Worm (Caenorhabditis elegans) whole organism, mixed stage, embryonic: ENCODE measurements around the gene F54E7.9.

Experiments
- M03D4.4 ChIP-seq: sonication (generic microtip); optimal IDR thresholded peaks from 2 replicates; lab custom pipeline; 2017; ENCODE audit warnings: mild to moderate bottlenecking, missing genetic modification characterization, missing compliant biosample characterization
- bed-3 ChIP-seq: fragments of 200-800 bp; sonication (Bioruptor generic); optimal IDR thresholded peaks from 3 replicates; lab custom pipeline; 2018; ENCODE audit warnings: mild to moderate bottlenecking, missing genetic modification characterization, moderate library complexity, missing compliant biosample characterization
- blmp-1 ChIP-seq: fragments of 150-350 bp; optimal IDR thresholded peaks from 2 replicates; lab custom pipeline; 2014; ENCODE audit warnings: missing biosample characterization, missing genetic modification characterization
- ceh-43 ChIP-seq: fragments of 200-800 bp; sonication (Bioruptor generic); optimal IDR thresholded peaks from 2 replicates; lab custom pipeline; 2018; ENCODE audit warnings: mild to moderate bottlenecking, missing genetic modification characterization, moderate library complexity, missing compliant biosample characterization
- ceh-83 ChIP-seq: fragments of 200-800 bp; sonication (Bioruptor generic); optimal IDR thresholded peaks from 2 replicates; lab custom pipeline; 2018; ENCODE audit warnings: mild to moderate bottlenecking, missing genetic modification characterization, missing compliant biosample characterization
- ces-1 ChIP-seq: fragments of 150-350 bp; optimal IDR thresholded peaks from 2 replicates; lab custom pipeline; 2014; ENCODE audit warnings: missing biosample characterization, missing genetic modification reagents, missing genetic modification characterization
- cnd-1 ChIP-seq: fragments of 200-800 bp; sonication (Bioruptor generic); optimal IDR thresholded peaks from 2 replicates; lab custom pipeline; 2018; ENCODE audit warnings: mild to moderate bottlenecking, missing genetic modification characterization, missing compliant biosample characterization
- drap-1 ChIP-seq: fragments of 200-800 bp; sonication (Bioruptor generic); optimal IDR thresholded peaks from 3 replicates; lab custom pipeline; 2018; ENCODE audit warnings: mild to moderate bottlenecking, missing genetic modification characterization, missing compliant biosample characterization
- elt-3 ChIP-seq: fragments of 150-350 bp; optimal IDR thresholded peaks from 2 replicates; lab custom pipeline; 2014; ENCODE audit warnings: missing biosample characterization, missing genetic modification characterization
- flh-1 ChIP-seq: fragments of 200-800 bp; sonication (Bioruptor generic); optimal IDR thresholded peaks from 2 replicates; lab custom pipeline; 2018; ENCODE audit warnings: mild to moderate bottlenecking, missing genetic modification characterization, moderate library complexity, missing compliant biosample characterization
- ham-2 ChIP-seq: fragments of 200-800 bp; sonication (Bioruptor generic); optimal IDR thresholded peaks from 2 replicates; lab custom pipeline; 2018; ENCODE audit warnings: mild to moderate bottlenecking, missing genetic modification characterization, missing compliant biosample characterization
- hlh-1 ChIP-seq: fragments of 150-350 bp; optimal IDR thresholded peaks from 2 replicates; lab custom pipeline; 2014; ENCODE audit warnings: missing biosample characterization, missing genetic modification reagents, missing genetic modification characterization
- lin-13 ChIP-seq: fragments of 150-350 bp; optimal IDR thresholded peaks from 2 replicates; lab custom pipeline; 2014; ENCODE audit warnings: missing biosample characterization, missing genetic modification characterization
- lin-32 ChIP-seq: fragments of 200-800 bp; sonication (Bioruptor generic); optimal IDR thresholded peaks from 2 replicates; lab custom pipeline; 2018; ENCODE audit warnings: mild to moderate bottlenecking, missing genetic modification characterization, missing compliant biosample characterization
- lsy-2 ChIP-seq: fragments of 150-350 bp; optimal IDR thresholded peaks from 2 replicates; lab custom pipeline; 2014; ENCODE audit warnings: missing biosample characterization, missing genetic modification characterization
- mab-5 ChIP-seq: fragments of 150-350 bp; optimal IDR thresholded peaks from 2 replicates; lab custom pipeline; 2014; ENCODE audit warnings: missing biosample characterization, missing genetic modification characterization
- mep-1 ChIP-seq: fragments of 150-350 bp; optimal IDR thresholded peaks from 2 replicates; lab custom pipeline; 2017; ENCODE audit warnings: missing biosample characterization, missing genetic modification reagents, missing genetic modification characterization, inconsistent platforms
- mls-2 ChIP-seq: sonication (generic microtip); optimal IDR thresholded peaks from 2 replicates; lab custom pipeline; 2016; ENCODE audit warnings: mild to moderate bottlenecking, missing genetic modification characterization, moderate library complexity, missing compliant biosample characterization
- nhr-12 ChIP-seq: fragments of 150-350 bp; optimal IDR thresholded peaks from 2 replicates; lab custom pipeline; 2014; ENCODE audit warnings: missing biosample characterization, missing genetic modification characterization
- nhr-2 ChIP-seq: fragments of 150-350 bp; optimal IDR thresholded peaks from 2 replicates; lab custom pipeline; 2014; ENCODE audit warnings: missing biosample characterization, missing genetic modification characterization
- nhr-237 ChIP-seq: fragments of 150-350 bp; optimal IDR thresholded peaks from 2 replicates; lab custom pipeline; 2014; ENCODE audit warnings: missing biosample characterization, missing genetic modification characterization
- nhr-76 ChIP-seq: sonication (generic microtip); optimal IDR thresholded peaks from 2 replicates; lab custom pipeline; 2017; ENCODE audit warnings: missing biosample characterization, missing genetic modification characterization
- pha-4 ChIP-seq: fragments of 150-350 bp; optimal IDR thresholded peaks from 2 replicates; lab custom pipeline; 2018; ENCODE audit warnings: missing biosample characterization, missing genetic modification reagents, missing genetic modification characterization
- snpc-4 ChIP-seq: fragments of 150-350 bp; optimal IDR thresholded peaks from 2 replicates; lab custom pipeline; 2014; ENCODE audit warnings: missing biosample characterization, missing genetic modification characterization
- sptf-1 ChIP-seq: sonication (generic microtip); optimal IDR thresholded peaks from 2 replicates; lab custom pipeline; 2017; ENCODE audit warnings: mild to moderate bottlenecking, missing genetic modification characterization, moderate library complexity, missing compliant biosample characterization
- tbx-8 ChIP-seq: fragments of 200-800 bp; sonication (Bioruptor generic); optimal IDR thresholded peaks from 2 replicates; lab custom pipeline; 2018; ENCODE audit warnings: mild to moderate bottlenecking, missing genetic modification characterization, moderate library complexity, missing compliant biosample characterization
- unc-120 ChIP-seq: sonication (generic microtip); optimal IDR thresholded peaks from 2 replicates; lab custom pipeline; 2017; ENCODE audit warnings: missing genetic modification characterization, missing compliant biosample characterization; ENCODE audit not compliant: poor library complexity, severe bottlenecking
- unc-62 ChIP-seq: fragments of 150-350 bp; optimal IDR thresholded peaks from 2 replicates; lab custom pipeline; 2014; ENCODE audit warnings: missing biosample characterization, missing genetic modification reagents, missing genetic modification characterization
- zip-8 ChIP-seq: fragments of 150-350 bp; optimal IDR thresholded peaks from 2 replicates; lab custom pipeline; 2014; ENCODE audit warnings: missing biosample characterization, missing genetic modification characterization
- ztf-11 ChIP-seq: fragments of 150-350 bp; optimal IDR thresholded peaks from 2 replicates; lab custom pipeline; 2014; ENCODE audit warnings: missing biosample characterization, missing genetic modification characterization

The F54E7.9 gene

DNA sequence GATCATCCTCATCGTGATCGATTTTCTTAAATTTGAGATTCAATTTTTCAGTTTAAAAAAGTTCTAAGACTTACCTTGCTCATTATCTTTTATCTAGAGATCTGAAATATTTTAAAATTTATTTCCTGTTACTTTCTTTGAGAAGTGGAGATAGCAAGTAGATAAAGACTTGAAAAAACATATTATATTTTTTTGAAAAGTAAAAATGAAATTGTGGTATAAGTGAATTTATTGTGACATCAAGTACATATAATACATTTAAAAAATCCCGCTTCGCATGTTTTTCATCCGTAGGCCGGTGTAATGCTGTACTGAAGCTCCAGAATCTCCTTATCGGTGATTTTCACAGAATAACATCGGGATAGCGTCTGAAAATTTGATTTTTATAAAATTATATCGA, 19.6 kb upstream of the F54E7.9 start, which contains the start of gene B0336.7:
Gene B0336.7 (minus strand): TSS at position 101 of the 400 bp plus-strand sequence.
- TF ChIP-seq M03D4.4: no peak
- TF ChIP-seq lin-32 (GFP tag; lab: Kevin White, UChicago): no peak
- no peak for TF ChIP-seq nhr-2 (tag; lab: Kevin White, UChicago)
- no peak for TF ChIP-seq mls-2 (tag; lab: Kevin White, UChicago)
- no peak for TF ChIP-seq elt-3
- TF ChIP-seq bed-3 (GFP tag; lab: Kevin White, UChicago): no peak
- TF ChIP-seq zip-8: no peak
- no peak for TF ChIP-seq ceh-83
- no peak for TF ChIP-seq sptf-1 (tag; lab: Kevin White, UChicago)
- TF ChIP-seq ham-2 (GFP tag; lab: Kevin White, UChicago): no peak
- no peak for TF ChIP-seq lsy-2
- TF ChIP-seq snpc-4: no peak
- TF ChIP-seq tbx-8 (GFP tag; lab: Kevin White, UChicago): no peak
- no peak for TF ChIP-seq lin-13 (tag; lab: Kevin White, UChicago)

DNA sequence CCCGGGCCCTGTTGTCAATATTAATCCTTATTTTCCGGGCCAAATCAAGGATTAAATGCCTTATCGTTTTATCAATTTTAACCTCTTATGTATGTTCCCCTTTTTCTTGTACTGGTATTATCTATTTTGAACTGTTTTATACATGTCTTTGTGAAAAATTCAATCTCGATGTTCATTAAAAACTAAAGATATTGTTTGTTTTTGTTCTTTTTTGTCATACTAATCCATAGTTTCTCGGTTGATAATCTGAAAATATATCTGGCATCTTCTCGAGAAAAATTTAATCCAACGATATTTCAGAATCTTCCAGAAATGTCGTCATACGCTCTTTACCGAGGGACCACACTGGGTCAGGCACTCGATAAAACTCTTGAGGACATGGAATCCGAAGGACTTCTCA, 16.0 kb upstream of the F54E7.9 start, which contains the start of gene B0336.13:
Gene B0336.13 (plus strand): TSS at position 301 of the 400 bp plus-strand sequence.
- TF ChIP-seq mab-5 (tag; lab: Kevin White, UChicago) (no peak), unc-62 (no peak), mls-2 (tag; lab: Kevin White, UChicago) (no peak), tbx-8 (GFP tag; lab: Kevin White, UChicago) (no peak), flh-1 (GFP tag; lab: Kevin White, UChicago) (no peak), ces-1 (GFP tag; lab: Kevin White, UChicago) (no peak), nhr-12 (no peak), zip-8 (no peak), lsy-2 (no peak), mep-1 (tag; lab: Kevin White, UChicago) (no peak), ham-2 (GFP tag; lab: Kevin White, UChicago) (no peak), hlh-1 (tag; lab: Kevin White, UChicago) (no peak), nhr-2 (tag; lab: Kevin White, UChicago) (no peak), nhr-76 (tag; lab: Kevin White, UChicago) (no peak)
- TF ChIP-seq, all 35 proteins: peak for 0

- TF ChIP-seq ztf-11 (tag; lab: Kevin White, UChicago) (no peak), nhr-237 (tag; lab: Kevin White, UChicago) (no peak), tbx-8 (GFP tag; lab: Kevin White, UChicago) (no peak), flh-1 (GFP tag; lab: Kevin White, UChicago) (no peak), sptf-1 (tag; lab: Kevin White, UChicago) (peak; percentile 19), elt-3 (no peak), lsy-2 (peak; percentile 10), ces-1 (GFP tag; lab: Kevin White, UChicago) (peak; percentile 76), pha-4 (tag; lab: Kevin White, UChicago) (no peak), mep-1 (tag; lab: Kevin White, UChicago) (peak; percentile 31)
- TF ChIP-seq, all 35 proteins: peak for 4
These were observed 15.0 kb upstream of the F54E7.9 start, which contains the start of the genes abi-1 and arle-14 for ce11 chrIII:5692690-5693089. TSS of gene abi-1 (minus strand) at chrIII:5692740. TSS of gene arle-14 (plus strand) at chrIII:5692906.

- no peak for TF ChIP-seq bed-3 (GFP tag; lab: Kevin White, UChicago)
- TF ChIP-seq mls-2 (tag; lab: Kevin White, UChicago): no peak
- no peak for TF ChIP-seq lin-32 (GFP tag; lab: Kevin White, UChicago)
- TF ChIP-seq tbx-8 (GFP tag; lab: Kevin White, UChicago): no peak
- TF ChIP-seq blmp-1 (tag; lab: Kevin White, UChicago): no peak
- no peak for TF ChIP-seq snpc-4
- no peak for TF ChIP-seq drap-1
- TF ChIP-seq cnd-1 (tag; lab: Kevin White, UChicago): no peak
- TF ChIP-seq unc-120 (tag; lab: Kevin White, UChicago): no peak
- TF ChIP-seq ces-1 (GFP tag; lab: Kevin White, UChicago): no peak
- no peak for TF ChIP-seq M03D4.4
- no peak for TF ChIP-seq ceh-43 (GFP tag; lab: Kevin White, UChicago)
- no peak for TF ChIP-seq nhr-12
- no peak for TF ChIP-seq nhr-76 (tag; lab: Kevin White, UChicago)
- TF ChIP-seq nhr-2 (tag; lab: Kevin White, UChicago): no peak
- no peak for TF ChIP-seq ham-2 (GFP tag; lab: Kevin White, UChicago)
- no peak for TF ChIP-seq flh-1 (GFP tag; lab: Kevin White, UChicago)
These were observed 14.1 kb upstream of the F54E7.9 start for ce11 chrIII:5691826-5692225.

- no peak for TF ChIP-seq mep-1 (tag; lab: Kevin White, UChicago)
- peak; percentile 27 for TF ChIP-seq ces-1 (GFP tag; lab: Kevin White, UChicago)
- peak; percentile 75 for TF ChIP-seq pha-4 (tag; lab: Kevin White, UChicago)
- no peak for TF ChIP-seq cnd-1 (tag; lab: Kevin White, UChicago)
- peak; percentile 33 for TF ChIP-seq lsy-2
These were observed 10.6 kb upstream of the F54E7.9 start for ce11 chrIII:5688246-5688645.
